Worm (Caenorhabditis elegans) whole organism, L3 larva: Measurements from ENCODE around the gene F25B4.4.

Source experiments
- R02D3.7 ChIP-seq: fragments of 150-350 bp; optimal IDR thresholded peaks from 2 replicates; lab custom pipeline; 2014; ENCODE audit warnings: missing biosample characterization, missing genetic modification characterization
- ZK546.5 ChIP-seq: sonication (generic microtip); optimal IDR thresholded peaks from 2 replicates; lab custom pipeline; 2017; ENCODE audit warnings: missing biosample characterization, missing genetic modification characterization
- ama-1 ChIP-seq: fragments of 150-350 bp; optimal IDR thresholded peaks from 2 replicates; lab custom pipeline; 2018
- ceh-16 ChIP-seq: sonication (generic microtip); optimal IDR thresholded peaks from 2 replicates; lab custom pipeline; 2017; ENCODE audit warnings: missing biosample characterization, missing genetic modification characterization
- ceh-28 ChIP-seq: fragments of 150-350 bp; optimal IDR thresholded peaks from 2 replicates; lab custom pipeline; 2014; ENCODE audit warnings: missing biosample characterization, missing genetic modification reagents, missing genetic modification characterization
- ceh-82 ChIP-seq: fragments of 150-350 bp; optimal IDR thresholded peaks from 2 replicates; lab custom pipeline; 2014; ENCODE audit warnings: missing biosample characterization, missing genetic modification characterization
- ceh-9 ChIP-seq: sonication (generic microtip); optimal IDR thresholded peaks from 2 replicates; lab custom pipeline; 2018; ENCODE audit warnings: missing biosample characterization, missing genetic modification characterization
- daf-12 ChIP-seq: fragments of 150-350 bp; optimal IDR thresholded peaks from 2 replicates; lab custom pipeline; 2014; ENCODE audit warnings: missing biosample characterization, missing genetic modification reagents, missing genetic modification characterization
- egl-5 ChIP-seq: fragments of 150-350 bp; optimal IDR thresholded peaks from 2 replicates; lab custom pipeline; 2017; ENCODE audit warnings: missing biosample characterization, missing genetic modification reagents, missing genetic modification characterization, inconsistent platforms
- elt-1 ChIP-seq: fragments of 150-350 bp; optimal IDR thresholded peaks from 2 replicates; lab custom pipeline; 2014; ENCODE audit warnings: missing biosample characterization, missing genetic modification characterization
- elt-2 ChIP-seq: sonication (generic microtip); optimal IDR thresholded peaks from 2 replicates; lab custom pipeline; 2016; ENCODE audit warnings: missing genetic modification reagents, mild to moderate bottlenecking, missing genetic modification characterization, missing compliant biosample characterization
- elt-3 ChIP-seq, 3 experiments: fragments of 150-350 bp in 1 of 3; sonication (generic microtip) in 2 of 3; optimal IDR thresholded peaks; 2 replicates in 2 of 3; 4 replicates in 1 of 3; lab custom pipeline; 2014 to 2017; ENCODE audit warnings: missing biosample characterization in 3 of 3, missing genetic modification characterization in 3 of 3
- fkh-10 ChIP-seq: sonication (generic microtip); optimal IDR thresholded peaks from 2 replicates; lab custom pipeline; 2017; ENCODE audit warnings: missing biosample characterization, missing genetic modification reagents, missing genetic modification characterization
- fkh-2 ChIP-seq: fragments of 150-350 bp; optimal IDR thresholded peaks from 2 replicates; lab custom pipeline; 2014; ENCODE audit warnings: missing biosample characterization, missing genetic modification reagents, missing genetic modification characterization
- hmg-11 ChIP-seq: sonication (generic microtip); optimal IDR thresholded peaks from 2 replicates; lab custom pipeline; 2016; ENCODE audit warnings: missing genetic modification characterization, missing compliant biosample characterization
- lin-15B ChIP-seq: fragments of 150-350 bp; optimal IDR thresholded peaks from 2 replicates; lab custom pipeline; 2014; ENCODE audit warnings: missing biosample characterization, missing genetic modification characterization
- lin-39 ChIP-seq: fragments of 150-350 bp; optimal IDR thresholded peaks from 2 replicates; lab custom pipeline; 2018; ENCODE audit warnings: missing biosample characterization, missing genetic modification reagents, missing genetic modification characterization
- lsy-12 ChIP-seq: sonication (generic microtip); optimal IDR thresholded peaks from 2 replicates; lab custom pipeline; 2016; ENCODE audit warnings: mild to moderate bottlenecking, missing genetic modification characterization, missing compliant biosample characterization
- mdl-1 ChIP-seq: fragments of 150-350 bp; optimal IDR thresholded peaks from 2 replicates; lab custom pipeline; 2014; ENCODE audit warnings: missing biosample characterization, missing genetic modification characterization
- nfya-1 ChIP-seq: sonication (generic microtip); optimal IDR thresholded peaks from 2 replicates; lab custom pipeline; 2017; ENCODE audit warnings: missing genetic modification characterization, mild to moderate bottlenecking, missing compliant biosample characterization, antibody characterized with exemption, moderate library complexity; ENCODE audit not compliant: insufficient read depth
- nhr-11 ChIP-seq: fragments of 150-350 bp; optimal IDR thresholded peaks from 2 replicates; lab custom pipeline; 2014; ENCODE audit warnings: missing biosample characterization, missing genetic modification characterization
- nhr-12 ChIP-seq: fragments of 150-350 bp; optimal IDR thresholded peaks from 2 replicates; lab custom pipeline; 2014; ENCODE audit warnings: missing biosample characterization, missing genetic modification characterization
- nhr-23 ChIP-seq: fragments of 150-350 bp; optimal IDR thresholded peaks from 2 replicates; lab custom pipeline; 2014; ENCODE audit warnings: missing biosample characterization, missing genetic modification reagents, missing genetic modification characterization
- nhr-25 ChIP-seq: sonication (generic microtip); optimal IDR thresholded peaks from 2 replicates; lab custom pipeline; 2017; ENCODE audit warnings: missing biosample characterization, missing genetic modification characterization
- nhr-43 ChIP-seq: sonication (generic microtip); optimal IDR thresholded peaks from 2 replicates; lab custom pipeline; 2016; ENCODE audit warnings: mild to moderate bottlenecking, missing genetic modification characterization, missing compliant biosample characterization; ENCODE audit not compliant: poor library complexity, severe bottlenecking
- nhr-67 ChIP-seq: fragments of 150-350 bp; optimal IDR thresholded peaks from 2 replicates; lab custom pipeline; 2014; ENCODE audit warnings: missing biosample characterization, missing genetic modification characterization
- nhr-77 ChIP-seq: fragments of 150-350 bp; optimal IDR thresholded peaks from 2 replicates; lab custom pipeline; 2014; ENCODE audit warnings: missing biosample characterization, missing genetic modification characterization
- pha-4 ChIP-seq: fragments of 150-350 bp; optimal IDR thresholded peaks from 2 replicates; lab custom pipeline; 2014; ENCODE audit warnings: missing biosample characterization, missing genetic modification reagents, missing genetic modification characterization
- sea-2 ChIP-seq: fragments of 150-350 bp; sonication (generic microtip); optimal IDR thresholded peaks from 4 replicates; lab custom pipeline; 2014; ENCODE audit warnings: missing biosample characterization, missing genetic modification reagents, missing genetic modification characterization
- snpc-4 ChIP-seq: fragments of 150-350 bp; optimal IDR thresholded peaks from 2 replicates; lab custom pipeline; 2014; ENCODE audit warnings: missing biosample characterization, missing genetic modification characterization
- tbx-2 ChIP-seq: sonication (generic microtip); optimal IDR thresholded peaks from 2 replicates; lab custom pipeline; 2016; ENCODE audit warnings: mild to moderate bottlenecking, missing genetic modification characterization, missing compliant biosample characterization
- unc-39 ChIP-seq: sonication (generic microtip); optimal IDR thresholded peaks from 4 replicates; lab custom pipeline; 2017; ENCODE audit warnings: missing biosample characterization, missing genetic modification characterization
- unc-62 ChIP-seq: fragments of 150-350 bp; sonication (generic microtip); optimal IDR thresholded peaks from 4 replicates; lab custom pipeline; 2014; ENCODE audit warnings: missing biosample characterization, missing genetic modification reagents, missing genetic modification characterization
- ztf-11 ChIP-seq: fragments of 150-350 bp; optimal IDR thresholded peaks from 2 replicates; lab custom pipeline; 2014; ENCODE audit warnings: missing biosample characterization, missing genetic modification characterization
- ztf-4 ChIP-seq: fragments of 150-350 bp; optimal IDR thresholded peaks from 2 replicates; lab custom pipeline; 2014; ENCODE audit warnings: missing biosample characterization, missing genetic modification characterization

Gene F25B4.4

ce11 chrV:5666036-5666729, 18.5 kb upstream of the F25B4.4 start, which contains the start of gene C14C11.7:
Gene C14C11.7 (minus strand): TSS chrV:5666086.
- no peak for TF ChIP-seq elt-2
- TF ChIP-seq nhr-23 (tag; lab: Kevin White, UChicago): no peak
- no peak for TF ChIP-seq ztf-4
- TF ChIP-seq hmg-11 (tag; lab: Kevin White, UChicago): no peak
- no peak for TF ChIP-seq pha-4 (tag; lab: Kevin White, UChicago)

ce11 chrV:5667337-5667736, 17.3 kb upstream of the F25B4.4 start:
- TF ChIP-seq unc-39 (tag; lab: Kevin White, UChicago) (no peak), egl-5 (tag; lab: Kevin White, UChicago) (no peak), daf-12 (tag; lab: Kevin White, UChicago) (no peak), R02D3.7 (tag; lab: Kevin White, UChicago) (no peak), nhr-25 (tag; lab: Kevin White, UChicago) (no peak), tbx-2 (tag; lab: Kevin White, UChicago) (peak; percentile 31), elt-3 (tag; optimal IDR thresholded peaks at IDR 0.05; lab: Kevin White, UChicago) (no peak), nhr-23 (tag; lab: Kevin White, UChicago) (peak; percentile 36), nhr-77 (tag; lab: Kevin White, UChicago) (peak; percentile 64), nhr-12 (tag; lab: Kevin White, UChicago) (no peak), elt-2 (peak; percentile 6), lsy-12 (tag; lab: Kevin White, UChicago) (peak; percentile 71), ceh-9 (tag; lab: Kevin White, UChicago) (no peak), nhr-43 (peak; percentile 86)

- TF ChIP-seq nhr-23 (tag; lab: Kevin White, UChicago): no peak
- no peak for TF ChIP-seq elt-1 (tag; lab: Kevin White, UChicago)
- TF ChIP-seq ztf-11 (tag; lab: Kevin White, UChicago): no peak
- no peak for TF ChIP-seq mdl-1 (tag; lab: Kevin White, UChicago)
- TF ChIP-seq ceh-16 (tag; lab: Kevin White, UChicago): no peak
- no peak for TF ChIP-seq snpc-4 (tag; lab: Kevin White, UChicago)
- TF ChIP-seq ceh-9 (tag; lab: Kevin White, UChicago): no peak
- no peak for TF ChIP-seq ama-1 (lab: Kevin White, UChicago)
- TF ChIP-seq sea-2 (GFP tag; lab: Kevin White, UChicago): no peak
- TF ChIP-seq elt-3 (tag; optimal IDR thresholded peaks at IDR 0.05; lab: Kevin White, UChicago): no peak
- no peak for TF ChIP-seq nhr-11 (tag; lab: Kevin White, UChicago)
- no peak for TF ChIP-seq ceh-28
- TF ChIP-seq ZK546.5 (tag; lab: Kevin White, UChicago): no peak
- no peak for TF ChIP-seq pha-4 (tag; lab: Kevin White, UChicago)
- TF ChIP-seq fkh-2 (tag; lab: Kevin White, UChicago): no peak
- no peak for TF ChIP-seq tbx-2 (tag; lab: Kevin White, UChicago)
These were observed 15.7 kb upstream of the F25B4.4 start for ce11 chrV:5668968-5669367.

ce11 chrV:5672270-5672669, 12.4 kb upstream of the F25B4.4 start:
- TF ChIP-seq R02D3.7 (tag; lab: Kevin White, UChicago): no peak
- TF ChIP-seq nhr-11 (tag; lab: Kevin White, UChicago): no peak
- no peak for TF ChIP-seq lin-39
- TF ChIP-seq unc-39 (tag; lab: Kevin White, UChicago): no peak
- TF ChIP-seq fkh-10: no peak
- no peak for TF ChIP-seq nhr-67 (tag; lab: Kevin White, UChicago)
- TF ChIP-seq lin-15B (tag; lab: Kevin White, UChicago): no peak
- no peak for TF ChIP-seq ceh-28
- TF ChIP-seq egl-5 (tag; lab: Kevin White, UChicago): no peak
- no peak for TF ChIP-seq nfya-1 (tag; lab: Kevin White, UChicago)
- TF ChIP-seq nhr-12 (tag; lab: Kevin White, UChicago): no peak
- no peak for TF ChIP-seq ztf-11 (tag; lab: Kevin White, UChicago)
- no peak for TF ChIP-seq ceh-9 (tag; lab: Kevin White, UChicago)
- no peak for TF ChIP-seq sea-2 (GFP tag; lab: Kevin White, UChicago)
- no peak for TF ChIP-seq unc-62 (GFP tag; lab: Kevin White, UChicago)
- no peak for TF ChIP-seq ceh-82
